Fruit fly (Drosophila melanogaster) S2 (cell line): ENCODE results near the gene EndoA.

Experiments
- CG8478 ChIP-seq: fragments of >200 bp; optimal IDR thresholded peaks from 2 replicates; lab custom pipeline; 2018
- CTCF ChIP-seq, 2 experiments: fragments of >200 bp; optimal IDR thresholded peaks; 2 replicates each; lab custom pipeline; 2018

DNA sequence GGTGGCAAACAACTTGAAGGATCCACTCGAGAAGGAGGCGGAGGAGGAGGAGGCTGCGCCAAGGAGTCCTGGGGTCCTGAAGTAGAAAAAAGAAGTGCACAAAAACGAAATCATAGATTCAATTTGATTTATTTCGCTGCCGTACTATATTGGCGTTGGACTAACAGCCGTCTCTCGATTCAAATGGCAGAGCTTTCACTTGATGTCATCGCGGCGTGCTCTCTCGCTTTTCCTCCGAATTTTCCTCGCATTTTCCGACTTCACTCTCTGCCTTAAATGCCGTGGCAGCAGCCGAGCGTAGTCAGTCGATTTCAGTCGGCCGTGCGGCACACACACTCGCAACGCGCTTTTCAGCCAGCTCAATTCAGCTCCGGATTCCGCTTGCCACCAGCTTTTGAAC, 43.5 kb downstream of the EndoA start, which contains the start of gene CG43732:
- TF ChIP-seq CTCF (optimal IDR thresholded peaks at IDR 0.05; lab: Kevin White, UChicago) = no peak
- no peak for TF ChIP-seq CG8478 (lab: Kevin White, UChicago)
